Worm (Caenorhabditis elegans) whole organism, L2 larva: ENCODE results near the gene F02C12.2.

Source experiments
- C34F6.9 ChIP-seq: fragments of 150-350 bp; optimal IDR thresholded peaks from 2 replicates; lab custom pipeline; 2014; ENCODE audit warnings: missing biosample characterization, missing genetic modification characterization
- F13H6.1 ChIP-seq: sonication (generic microtip); optimal IDR thresholded peaks from 2 replicates; lab custom pipeline; 2016; ENCODE audit warnings: missing genetic modification characterization, missing compliant biosample characterization
- R02D3.7 ChIP-seq: fragments of 150-350 bp; optimal IDR thresholded peaks from 2 replicates; lab custom pipeline; 2014; ENCODE audit warnings: missing biosample characterization, missing genetic modification characterization
- Y55F3AM.14 ChIP-seq: fragments of 200-800 bp; sonication (Bioruptor generic); optimal IDR thresholded peaks from 2 replicates; lab custom pipeline; 2018; ENCODE audit warnings: mild to moderate bottlenecking, missing genetic modification characterization, missing compliant biosample characterization
- ZK546.5 ChIP-seq: sonication (generic microtip); optimal IDR thresholded peaks from 2 replicates; lab custom pipeline; 2017; ENCODE audit warnings: missing biosample characterization, missing genetic modification characterization
- alr-1 ChIP-seq: fragments of 150-350 bp; optimal IDR thresholded peaks from 2 replicates; lab custom pipeline; 2014; ENCODE audit warnings: missing biosample characterization, missing genetic modification characterization
- aly-2 ChIP-seq: fragments of 150-350 bp; optimal IDR thresholded peaks from 2 replicates; lab custom pipeline; 2014; ENCODE audit warnings: missing biosample characterization, missing genetic modification characterization
- ama-1 ChIP-seq: fragments of 150-350 bp; optimal IDR thresholded peaks from 2 replicates; lab custom pipeline; 2018; ENCODE audit warnings: inconsistent platforms
- blmp-1 ChIP-seq: sonication (generic microtip); optimal IDR thresholded peaks from 2 replicates; lab custom pipeline; 2017; ENCODE audit warnings: missing genetic modification characterization, mild to moderate bottlenecking, missing compliant biosample characterization, antibody characterized with exemption, moderate library complexity; ENCODE audit not compliant: insufficient read depth
- ceh-16 ChIP-seq: fragments of 150-350 bp; optimal IDR thresholded peaks from 2 replicates; lab custom pipeline; 2014; ENCODE audit warnings: missing biosample characterization, missing genetic modification characterization
- ceh-82 ChIP-seq: fragments of 150-350 bp; optimal IDR thresholded peaks from 2 replicates; lab custom pipeline; 2014; ENCODE audit warnings: missing biosample characterization, missing genetic modification characterization
- crh-2 ChIP-seq: sonication (generic microtip); optimal IDR thresholded peaks from 2 replicates; lab custom pipeline; 2017; ENCODE audit warnings: missing biosample characterization, missing genetic modification characterization
- dmd-4 ChIP-seq: sonication (generic microtip); optimal IDR thresholded peaks from 2 replicates; lab custom pipeline; 2017; ENCODE audit warnings: missing biosample characterization, missing genetic modification characterization
- egl-27 ChIP-seq: sonication (generic microtip); optimal IDR thresholded peaks from 3 replicates; lab custom pipeline; 2017; ENCODE audit warnings: missing biosample characterization, missing genetic modification reagents, missing genetic modification characterization
- elt-1 ChIP-seq: fragments of 150-350 bp; optimal IDR thresholded peaks from 2 replicates; lab custom pipeline; 2014; ENCODE audit warnings: missing biosample characterization, missing genetic modification characterization
- elt-3 ChIP-seq: sonication (generic microtip); optimal IDR thresholded peaks from 2 replicates; lab custom pipeline; 2017; ENCODE audit warnings: missing biosample characterization, missing genetic modification characterization
- fos-1 ChIP-seq: fragments of 150-350 bp; optimal IDR thresholded peaks from 2 replicates; lab custom pipeline; 2014; ENCODE audit warnings: missing biosample characterization, missing genetic modification characterization
- gmeb-1 ChIP-seq: fragments of 150-350 bp; optimal IDR thresholded peaks from 2 replicates; lab custom pipeline; 2014; ENCODE audit warnings: missing biosample characterization, missing genetic modification characterization
- lin-11 ChIP-seq: fragments of 150-350 bp; sonication (generic microtip); optimal IDR thresholded peaks from 2 replicates; lab custom pipeline; 2014; ENCODE audit warnings: missing biosample characterization, missing genetic modification characterization, inconsistent platforms, mixed read lengths
- lin-13 ChIP-seq: fragments of 150-350 bp; optimal IDR thresholded peaks from 2 replicates; lab custom pipeline; 2014; ENCODE audit warnings: missing biosample characterization, missing genetic modification reagents, missing genetic modification characterization
- lin-39 ChIP-seq: fragments of 150-350 bp; optimal IDR thresholded peaks from 2 replicates; lab custom pipeline; 2014; ENCODE audit warnings: missing biosample characterization, missing genetic modification reagents, missing genetic modification characterization
- lsy-2 ChIP-seq, 2 experiments: fragments of 150-350 bp in 1 of 2; sonication (generic microtip) in 1 of 2; optimal IDR thresholded peaks; 2 replicates each; lab custom pipeline; 2014 to 2017; ENCODE audit warnings: missing biosample characterization in 2 of 2, missing genetic modification characterization in 2 of 2
- mab-5 ChIP-seq: fragments of 150-350 bp; optimal IDR thresholded peaks from 2 replicates; lab custom pipeline; 2014; ENCODE audit warnings: missing biosample characterization, missing genetic modification characterization
- mbf-1 ChIP-seq: sonication (generic microtip); optimal IDR thresholded peaks from 2 replicates; lab custom pipeline; 2017; ENCODE audit warnings: missing biosample characterization, missing genetic modification characterization
- mdl-1 ChIP-seq, 2 experiments: fragments of 150-350 bp in 1 of 2; sonication (generic microtip) in 1 of 2; optimal IDR thresholded peaks; 2 replicates each; lab custom pipeline; 2017; ENCODE audit warnings: missing biosample characterization in 2 of 2, missing genetic modification characterization in 2 of 2
- nhr-10 ChIP-seq: sonication (generic microtip); optimal IDR thresholded peaks from 2 replicates; lab custom pipeline; 2017; ENCODE audit warnings: missing biosample characterization, missing genetic modification characterization
- nhr-11 ChIP-seq: fragments of 150-350 bp; optimal IDR thresholded peaks from 2 replicates; lab custom pipeline; 2014; ENCODE audit warnings: missing biosample characterization, missing genetic modification characterization
- nhr-12 ChIP-seq: fragments of 150-350 bp; optimal IDR thresholded peaks from 2 replicates; lab custom pipeline; 2014; ENCODE audit warnings: missing biosample characterization, missing genetic modification characterization
- nhr-129 ChIP-seq: fragments of 150-350 bp; optimal IDR thresholded peaks from 2 replicates; lab custom pipeline; 2014; ENCODE audit warnings: missing biosample characterization, missing genetic modification characterization
- nhr-21 ChIP-seq: fragments of 150-350 bp; optimal IDR thresholded peaks from 2 replicates; lab custom pipeline; 2014; ENCODE audit warnings: missing biosample characterization, missing genetic modification characterization
- nhr-23 ChIP-seq: fragments of 150-350 bp; optimal IDR thresholded peaks from 2 replicates; lab custom pipeline; 2014; ENCODE audit warnings: missing biosample characterization, missing genetic modification reagents, missing genetic modification characterization
- nhr-237 ChIP-seq: fragments of 150-350 bp; optimal IDR thresholded peaks from 2 replicates; lab custom pipeline; 2014; ENCODE audit warnings: missing biosample characterization, missing genetic modification characterization
- nhr-25 ChIP-seq: fragments of 150-350 bp; sonication (generic microtip); optimal IDR thresholded peaks from 3 replicates; lab custom pipeline; 2014; ENCODE audit warnings: missing biosample characterization, missing genetic modification characterization
- nhr-6 ChIP-seq: fragments of 150-350 bp; optimal IDR thresholded peaks from 2 replicates; lab custom pipeline; 2014; ENCODE audit warnings: missing biosample characterization, missing genetic modification characterization
- nhr-77 ChIP-seq: fragments of 150-350 bp; optimal IDR thresholded peaks from 2 replicates; lab custom pipeline; 2014; ENCODE audit warnings: missing biosample characterization, missing genetic modification characterization
- peb-1 ChIP-seq: fragments of 150-350 bp; optimal IDR thresholded peaks from 2 replicates; lab custom pipeline; 2014; ENCODE audit warnings: missing biosample characterization, missing genetic modification characterization
- sem-4 ChIP-seq: fragments of 150-350 bp; optimal IDR thresholded peaks from 2 replicates; lab custom pipeline; 2014; ENCODE audit warnings: missing biosample characterization, missing genetic modification reagents, missing genetic modification characterization
- skn-1 ChIP-seq: sonication (generic microtip); optimal IDR thresholded peaks from 2 replicates; lab custom pipeline; 2017; ENCODE audit warnings: missing biosample characterization, missing genetic modification characterization
- sma-3 ChIP-seq: sonication (generic microtip); optimal IDR thresholded peaks from 2 replicates; lab custom pipeline; 2016; ENCODE audit warnings: missing genetic modification reagents, missing genetic modification characterization, missing compliant biosample characterization
- sma-9 ChIP-seq, 2 experiments: fragments of 150-350 bp in 1 of 2; sonication (generic microtip) in 1 of 2; optimal IDR thresholded peaks; 2 replicates each; lab custom pipeline; 2014 to 2016; ENCODE audit warnings: missing genetic modification characterization in 2 of 2, mild to moderate bottlenecking in 1 of 2, missing biosample characterization in 1 of 2, missing compliant biosample characterization in 1 of 2, missing genetic modification reagents in 1 of 2, moderate library complexity in 1 of 2
- snpc-4 ChIP-seq: fragments of 150-350 bp; optimal IDR thresholded peaks from 2 replicates; lab custom pipeline; 2014; ENCODE audit warnings: missing biosample characterization, missing genetic modification characterization
- unc-39 ChIP-seq: fragments of 150-350 bp; optimal IDR thresholded peaks from 2 replicates; lab custom pipeline; 2014; ENCODE audit warnings: missing biosample characterization, missing genetic modification characterization
- unc-55 ChIP-seq: fragments of 150-350 bp; sonication (generic microtip); optimal IDR thresholded peaks from 3 replicates; lab custom pipeline; 2014; ENCODE audit warnings: missing biosample characterization, missing genetic modification reagents, missing genetic modification characterization
- unc-62 ChIP-seq: fragments of 150-350 bp; optimal IDR thresholded peaks from 2 replicates; lab custom pipeline; 2014; ENCODE audit warnings: missing biosample characterization, missing genetic modification reagents, missing genetic modification characterization
- zag-1 ChIP-seq: fragments of 150-350 bp; optimal IDR thresholded peaks from 2 replicates; lab custom pipeline; 2014; ENCODE audit warnings: missing biosample characterization, missing genetic modification characterization
- ztf-1 ChIP-seq: fragments of 200-800 bp; sonication (Bioruptor generic); conservative IDR thresholded peaks from 2 replicates; pipeline ENCODE4 v1.3.6; 2022; ENCODE audit warnings: missing genetic modification characterization, missing compliant biosample characterization
- ztf-11 ChIP-seq: sonication (generic microtip); optimal IDR thresholded peaks from 2 replicates; lab custom pipeline; 2017; ENCODE audit warnings: missing biosample characterization, missing genetic modification characterization
- ztf-4 ChIP-seq: fragments of 150-350 bp; optimal IDR thresholded peaks from 2 replicates; lab custom pipeline; 2014; ENCODE audit warnings: missing biosample characterization, missing genetic modification characterization

Gene F02C12.2

DNA sequence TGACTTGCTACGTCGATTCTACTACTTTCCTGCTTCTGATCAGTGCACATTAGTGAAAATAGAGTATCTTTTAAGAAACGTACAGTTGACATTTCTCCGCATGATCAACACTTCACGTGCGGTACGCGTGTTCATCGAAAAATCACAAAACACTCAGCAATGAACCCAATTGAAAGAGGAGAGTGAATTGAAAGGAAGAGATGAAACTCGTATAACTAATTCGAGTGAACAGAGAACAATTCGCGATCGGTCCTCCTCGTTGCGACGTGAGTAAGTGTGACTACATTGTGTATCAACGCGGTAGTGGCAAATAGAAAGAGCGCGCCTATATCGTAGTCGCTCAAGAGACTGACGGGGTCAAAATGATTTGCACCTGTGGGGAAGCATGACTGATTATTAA lies 45.6 kb downstream of the F02C12.2 start:
- TF ChIP-seq blmp-1 (tag; lab: Kevin White, UChicago) = peak; percentile 91
- peak; percentile 98 for TF ChIP-seq sma-9 (GFP tag; optimal IDR thresholded peaks at IDR 0.05; lab: Kevin White, UChicago)
- no peak for TF ChIP-seq sma-9 (tag; optimal IDR thresholded peaks at IDR 0.05; lab: Kevin White, UChicago)
- no peak for TF ChIP-seq unc-62 (GFP tag; lab: Kevin White, UChicago)
- no peak for TF ChIP-seq peb-1
- TF ChIP-seq nhr-21 (tag; lab: Kevin White, UChicago) = peak; percentile 95
- TF ChIP-seq nhr-11 = no peak
- TF ChIP-seq ceh-16 (tag; lab: Kevin White, UChicago) = no peak
- TF ChIP-seq aly-2 (tag; lab: Kevin White, UChicago) = no peak
- no peak for TF ChIP-seq dmd-4
- no peak for TF ChIP-seq nhr-10 (tag; lab: Kevin White, UChicago)
- no peak for TF ChIP-seq lin-39 (tag; lab: Kevin White, UChicago)
- peak; percentile 54 for TF ChIP-seq ztf-4 (tag; lab: Kevin White, UChicago)
- no peak for TF ChIP-seq mab-5 (tag; lab: Kevin White, UChicago)
- no peak for TF ChIP-seq nhr-23
- TF ChIP-seq elt-1 (tag; lab: Kevin White, UChicago) = no peak
- no peak for TF ChIP-seq R02D3.7 (tag; lab: Kevin White, UChicago)
- peak; percentile 36 for TF ChIP-seq lin-13 (GFP tag; lab: Kevin White, UChicago)
- no peak for TF ChIP-seq nhr-237 (tag; lab: Kevin White, UChicago)
- TF ChIP-seq lin-11 = no peak
- TF ChIP-seq skn-1 = no peak
- TF ChIP-seq ZK546.5 (tag; lab: Kevin White, UChicago) = no peak
- peak; percentile 86 for TF ChIP-seq egl-27 (tag; lab: Kevin White, UChicago)
- TF ChIP-seq unc-55 (GFP tag; lab: Kevin White, UChicago) = no peak
- no peak for TF ChIP-seq ztf-11 (tag; lab: Kevin White, UChicago)
- peak; percentile 79 for TF ChIP-seq fos-1
- TF ChIP-seq mbf-1 = no peak
- peak; percentile 94 for TF ChIP-seq nhr-25 (tag; lab: Kevin White, UChicago)
- no peak for TF ChIP-seq nhr-77 (tag; lab: Kevin White, UChicago)
- peak; percentile 41 for TF ChIP-seq C34F6.9 (tag; lab: Kevin White, UChicago)
- TF ChIP-seq elt-3 = no peak
- peak; percentile 51 for TF ChIP-seq sem-4 (tag; lab: Kevin White, UChicago)
- no peak for TF ChIP-seq ama-1 (lab: Kevin White, UChicago)
- peak; percentile 19 for TF ChIP-seq Y55F3AM.14
- TF ChIP-seq mdl-1 (tag; optimal IDR thresholded peaks at IDR 0.05; lab: Kevin White, UChicago) = peak in 1 of 2 experiments; percentile 68
- peak; percentile 91 for TF ChIP-seq nhr-129 (tag; lab: Kevin White, UChicago)
- peak; percentile 80 for TF ChIP-seq F13H6.1 (tag; lab: Kevin White, UChicago)
- TF ChIP-seq gmeb-1 (tag; lab: Kevin White, UChicago) = peak; percentile 38
- TF ChIP-seq nhr-12 (tag; lab: Kevin White, UChicago) = no peak
- TF ChIP-seq unc-39 (tag; lab: Kevin White, UChicago) = no peak
- no peak for TF ChIP-seq ztf-1
- TF ChIP-seq snpc-4 = no peak
- peak; percentile 86 for TF ChIP-seq crh-2 (tag; lab: Kevin White, UChicago)
- TF ChIP-seq alr-1 (tag; lab: Kevin White, UChicago) = no peak
- TF ChIP-seq ceh-82 (tag; lab: Kevin White, UChicago) = no peak
- TF ChIP-seq nhr-6 (tag; lab: Kevin White, UChicago) = peak; percentile 77
- TF ChIP-seq sma-3 (GFP tag; lab: Kevin White, UChicago) = peak; percentile 88
- TF ChIP-seq zag-1 = no peak
- TF ChIP-seq lsy-2 (tag; optimal IDR thresholded peaks at IDR 0.05; lab: Kevin White, UChicago) = peak in 1 of 2 experiments; percentile 67
